Fruit fly (Drosophila melanogaster): Measurements from ENCODE around the gene cindr.
A peak's percentile ranks its signal among the peaks of the same experiment; 100 is the strongest.

dm6 chr3R:30808346-30809286 is at the start of gene cindr:
- TF ChIP-seq CTCF (optimal IDR thresholded peaks at IDR 0.05): peak; percentile 62 to 69
- TF ChIP-seq CG8478 (optimal IDR thresholded peaks at IDR 0.05): no peak
